Worm (Caenorhabditis elegans) whole organism, L2 larva: ENCODE results near the gene ZK402.2.

Experiments used
- ceh-16 ChIP-seq: fragments of 150-350 bp; optimal IDR thresholded peaks from 2 replicates; lab custom pipeline; 2014; ENCODE audit warnings: missing biosample characterization, missing genetic modification characterization
- egl-27 ChIP-seq: sonication (generic microtip); optimal IDR thresholded peaks from 3 replicates; lab custom pipeline; 2017; ENCODE audit warnings: missing biosample characterization, missing genetic modification reagents, missing genetic modification characterization
- elt-3 ChIP-seq: sonication (generic microtip); optimal IDR thresholded peaks from 2 replicates; lab custom pipeline; 2017; ENCODE audit warnings: missing biosample characterization, missing genetic modification characterization
- lsy-2 ChIP-seq, 2 experiments: fragments of 150-350 bp in 1 of 2; sonication (generic microtip) in 1 of 2; optimal IDR thresholded peaks; 2 replicates each; lab custom pipeline; 2014 to 2017; ENCODE audit warnings: missing biosample characterization in 2 of 2, missing genetic modification characterization in 2 of 2
- nhr-25 ChIP-seq: fragments of 150-350 bp; sonication (generic microtip); optimal IDR thresholded peaks from 3 replicates; lab custom pipeline; 2014; ENCODE audit warnings: missing biosample characterization, missing genetic modification characterization
- nhr-6 ChIP-seq: fragments of 150-350 bp; optimal IDR thresholded peaks from 2 replicates; lab custom pipeline; 2014; ENCODE audit warnings: missing biosample characterization, missing genetic modification characterization
- skn-1 ChIP-seq: sonication (generic microtip); optimal IDR thresholded peaks from 2 replicates; lab custom pipeline; 2017; ENCODE audit warnings: missing biosample characterization, missing genetic modification characterization
- ztf-11 ChIP-seq: sonication (generic microtip); optimal IDR thresholded peaks from 2 replicates; lab custom pipeline; 2017; ENCODE audit warnings: missing biosample characterization, missing genetic modification characterization

DNA sequence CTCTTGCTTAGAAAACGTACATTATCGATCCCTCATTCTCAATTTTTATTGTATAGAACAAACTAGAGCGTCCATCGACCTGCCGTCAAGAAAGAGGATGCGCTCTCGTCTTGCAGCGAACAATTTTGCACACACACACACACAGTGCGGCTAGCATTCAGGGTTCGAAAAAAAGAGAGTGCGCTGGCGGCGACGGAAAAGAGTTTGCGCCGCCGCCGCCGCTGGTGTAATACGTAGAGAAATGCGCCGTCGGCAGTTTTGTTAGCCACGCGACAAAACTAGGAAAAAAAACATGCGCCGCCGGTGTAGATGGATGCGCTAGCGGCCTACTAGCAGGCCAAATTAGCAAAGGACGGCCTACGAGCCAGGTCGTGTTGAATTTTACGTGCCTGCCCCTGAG is 20.0 kb upstream of the ZK402.2 start:
- TF ChIP-seq elt-3 (tag; lab: Kevin White, UChicago), result no peak
- no peak for TF ChIP-seq ceh-16 (tag; lab: Kevin White, UChicago)
- no peak for TF ChIP-seq lsy-2 (tag; optimal IDR thresholded peaks at IDR 0.05; lab: Kevin White, UChicago)
- TF ChIP-seq nhr-25 (tag; lab: Kevin White, UChicago), result no peak
- TF ChIP-seq skn-1 (tag; lab: Kevin White, UChicago), result no peak
- no peak for TF ChIP-seq ztf-11 (tag; lab: Kevin White, UChicago)
- TF ChIP-seq egl-27 (tag; lab: Kevin White, UChicago), result no peak
- no peak for TF ChIP-seq nhr-6 (tag; lab: Kevin White, UChicago)
